Fruit fly (Drosophila melanogaster): ENCODE results near the gene mrt.

The mrt gene

dm6 chr3R:27283645-27284044 is 1.2 kb upstream of the mrt start, which contains the start of gene CG3368 (continued):
- TF ChIP-seq CG1832 (GFP tag; optimal IDR thresholded peaks at IDR 0.05) = no peak
- no peak for TF ChIP-seq CG10979 (tag; optimal IDR thresholded peaks at IDR 0.05)
- no peak for TF ChIP-seq lola (GFP tag; optimal IDR thresholded peaks at IDR 0.05)
- TF ChIP-seq CG11504 (tag; optimal IDR thresholded peaks at IDR 0.05) = peak; percentile 12
- TF ChIP-seq HLH54F (GFP tag; optimal IDR thresholded peaks at IDR 0.05) = no peak
- no peak for TF ChIP-seq CG8359 (GFP tag; optimal IDR thresholded peaks at IDR 0.05; ENCODE audit: borderline replicate concordance)
- TF ChIP-seq disco-r (GFP tag; optimal IDR thresholded peaks at IDR 0.05) = no peak
- no peak for TF ChIP-seq peb (GFP tag; IDR thresholded peaks at IDR 0.05)
- TF ChIP-seq CG31441 (GFP tag; IDR thresholded peaks at IDR 0.05) = no peak
- no peak for TF ChIP-seq Optix (GFP tag; IDR thresholded peaks at IDR 0.05)
- TF ChIP-seq chm (GFP tag; IDR thresholded peaks at IDR 0.05) = no peak
- TF ChIP-seq D19A (tag; optimal IDR thresholded peaks at IDR 0.05) = no peak
- 0 out of 2 replicates have a peak, but pooled peaks have one; percentile 41 for TF ChIP-seq CG42726 (GFP tag; IDR thresholded peaks at IDR 0.05; ENCODE audit: partially characterized antibody)
- no peak for TF ChIP-seq Dad (GFP tag; optimal IDR thresholded peaks at IDR 0.05)
- no peak for TF ChIP-seq CG15011 (GFP tag; optimal IDR thresholded peaks at IDR 0.05)
- TF ChIP-seq zen (tag; optimal IDR thresholded peaks at IDR 0.05) = no peak
- no peak for TF ChIP-seq GATAe (GFP tag; conservative IDR thresholded peaks at IDR 0.05)
- TF ChIP-seq BEAF-32 (GFP tag; optimal IDR thresholded peaks at IDR 0.05) = peak; percentile 45
- TF ChIP-seq CG16863 (GFP tag; optimal IDR thresholded peaks at IDR 0.05) = no peak
- no peak for TF ChIP-seq cwo (GFP tag; optimal IDR thresholded peaks at IDR 0.05)
- TF ChIP-seq Pdp1 (GFP tag; optimal IDR thresholded peaks at IDR 0.05) = no peak
- no peak for TF ChIP-seq eyg (GFP tag; optimal IDR thresholded peaks at IDR 0.05)
- no peak for TF ChIP-seq unpg (GFP tag; optimal IDR thresholded peaks at IDR 0.05)
- TF ChIP-seq Nf-YC (tag; optimal IDR thresholded peaks at IDR 0.05) = no peak
- TF ChIP-seq ro (GFP tag; IDR thresholded peaks at IDR 0.05) = no peak
- TF ChIP-seq CG33557 (GFP tag; optimal IDR thresholded peaks at IDR 0.05) = no peak
- TF ChIP-seq Xbp1 (GFP tag; optimal IDR thresholded peaks at IDR 0.05) = no peak
- TF ChIP-seq Gsc (GFP tag; IDR thresholded peaks at IDR 0.05) = no peak
- peak; percentile 71 for TF ChIP-seq CG13287 (GFP tag; IDR thresholded peaks at IDR 0.05; ENCODE audit: partially characterized antibody)
- TF ChIP-seq CG5245 (GFP tag; optimal IDR thresholded peaks at IDR 0.05) = no peak
- no peak for TF ChIP-seq repo (GFP tag; optimal IDR thresholded peaks at IDR 0.05)
- no peak for TF ChIP-seq eve (GFP tag; optimal IDR thresholded peaks at IDR 0.05)
- TF ChIP-seq fd102C (GFP tag; optimal IDR thresholded peaks at IDR 0.05) = no peak
- TF ChIP-seq hb (GFP tag; IDR thresholded peaks at IDR 0.05; ENCODE audit: partially characterized antibody) = peak; percentile 62; the same call in 2 of the 3 replicates
- TF ChIP-seq Dref (GFP tag; IDR thresholded peaks at IDR 0.05) = peak; percentile 85
- no peak for TF ChIP-seq kah (GFP tag; optimal IDR thresholded peaks at IDR 0.05)
- no peak for TF ChIP-seq CG15601 (tag; optimal IDR thresholded peaks at IDR 0.05)
- no peak for TF ChIP-seq ap (GFP tag; IDR thresholded peaks at IDR 0.05)
- no peak for TF ChIP-seq bab2 (GFP tag; optimal IDR thresholded peaks at IDR 0.05)
- no peak for TF ChIP-seq chn (GFP tag; optimal IDR thresholded peaks at IDR 0.05)
- no peak for TF ChIP-seq Deaf1 (tag; optimal IDR thresholded peaks at IDR 0.05)
- TF ChIP-seq CG10431 (GFP tag; optimal IDR thresholded peaks at IDR 0.05) = no peak
- no peak for TF ChIP-seq CG5180 (GFP tag; optimal IDR thresholded peaks at IDR 0.05)
- no peak for TF ChIP-seq CG14965 (GFP tag; optimal IDR thresholded peaks at IDR 0.05; ENCODE audit: borderline replicate concordance)
- no peak for TF ChIP-seq CG11247 (GFP tag; IDR thresholded peaks at IDR 0.05)
- TF ChIP-seq gcm (GFP tag; optimal IDR thresholded peaks at IDR 0.05) = no peak
- no peak for TF ChIP-seq pb (GFP tag; optimal IDR thresholded peaks at IDR 0.05)
- TF ChIP-seq toy (GFP tag; IDR thresholded peaks at IDR 0.05) = no peak
- TF ChIP-seq Dip3 (GFP tag; optimal IDR thresholded peaks at IDR 0.05) = no peak
- TF ChIP-seq E2f1 (GFP tag; IDR thresholded peaks at IDR 0.05) = no peak
- no peak for TF ChIP-seq CG6765 (GFP tag; optimal IDR thresholded peaks at IDR 0.05)
